Worm (Caenorhabditis elegans) whole organism, L4 larva: ENCODE measurements around the gene mig-10.

Source experiments
- T20F7.1 ChIP-seq: fragments of 200-800 bp; sonication (Bioruptor generic); optimal IDR thresholded peaks from 2 replicates; lab custom pipeline; 2018; ENCODE audit warnings: mild to moderate bottlenecking, missing genetic modification characterization, missing compliant biosample characterization
- gei-8 ChIP-seq: fragments of 200-800 bp; sonication (Bioruptor generic); optimal IDR thresholded peaks from 2 replicates; lab custom pipeline; 2018; ENCODE audit warnings: mild to moderate bottlenecking, missing genetic modification characterization, missing compliant biosample characterization
- nhr-102 ChIP-seq: sonication (generic microtip); optimal IDR thresholded peaks from 2 replicates; lab custom pipeline; 2016; ENCODE audit warnings: mild to moderate bottlenecking, missing genetic modification characterization, moderate library complexity, missing compliant biosample characterization

ce11 chrIII:8308238-8308637 lies 29.3 kb downstream of the mig-10 start, which contains the start of gene F10E9.4:
- TF ChIP-seq T20F7.1 (GFP tag; lab: Kevin White, UChicago) (no peak), nhr-102 (tag; lab: Kevin White, UChicago) (no peak), gei-8 (GFP tag; lab: Kevin White, UChicago) (no peak)
